Fruit fly (Drosophila melanogaster) Kc167 (cell line): Measurements from ENCODE around the gene CG33666.
"Not testable (repeated sequence)": the region's sequence is repeated elsewhere in the genome, so short reads cannot be mapped to it uniquely, and the experiment has no call there.

ENCODE experiments used
- Myc ChIP-seq: fragments of >200 bp; optimal IDR thresholded peaks from 2 replicates; lab custom pipeline; 2017; ENCODE audit warnings: missing external identifiers
- Sin3A ChIP-seq: fragments of >200 bp; optimal IDR thresholded peaks from 2 replicates; lab custom pipeline; 2018; ENCODE audit warnings: missing external identifiers
- h ChIP-seq: fragments of >200 bp; optimal IDR thresholded peaks from 3 replicates; lab custom pipeline; 2018; ENCODE audit warnings: missing external identifiers
- insv ChIP-seq: fragments of >200 bp; optimal IDR thresholded peaks from 3 replicates; lab custom pipeline; 2018; ENCODE audit warnings: missing external identifiers
- psq ChIP-seq: fragments of >200 bp; optimal IDR thresholded peaks from 2 replicates; lab custom pipeline; 2017; ENCODE audit warnings: missing external identifiers
- ttk ChIP-seq: sonication (Bioruptor generic); optimal IDR thresholded peaks from 2 replicates; lab custom pipeline; 2017; ENCODE audit warnings: missing external identifiers

dm6 chrX:6478749-6479148, 2.0 kb upstream of the CG33666 start, which contains the start of gene CG33665:
- not testable (repeated sequence) for TF ChIP-seq Sin3A (lab: Kevin White, UChicago); insv (lab: Kevin White, UChicago); ttk (lab: Kevin White, UChicago); h (lab: Kevin White, UChicago); psq; Myc
